Worm (Caenorhabditis elegans) whole organism, L1 larva: Measurements from ENCODE around the gene fbxa-95.

Experiments used
- C34B4.2 ChIP-seq: sonication (generic microtip); optimal IDR thresholded peaks from 2 replicates; lab custom pipeline; 2017; ENCODE audit warnings: mild to moderate bottlenecking, missing genetic modification characterization, missing compliant biosample characterization
- F16B12.6 ChIP-seq: fragments of 150-350 bp; optimal IDR thresholded peaks from 2 replicates; lab custom pipeline; 2014; ENCODE audit warnings: missing biosample characterization, missing genetic modification characterization
- alr-1 ChIP-seq: fragments of 200-800 bp; sonication (Bioruptor generic); optimal IDR thresholded peaks from 2 replicates; lab custom pipeline; 2018; ENCODE audit warnings: borderline replicate concordance, mild to moderate bottlenecking, missing genetic modification characterization, missing compliant biosample characterization
- blmp-1 ChIP-seq: fragments of 150-350 bp; optimal IDR thresholded peaks from 2 replicates; lab custom pipeline; 2014; ENCODE audit warnings: missing biosample characterization, missing genetic modification characterization
- ceh-82 ChIP-seq, 3 experiments: fragments of 150-350 bp in 1 of 3; sonication (generic microtip) in 2 of 3; optimal IDR thresholded peaks; 2 replicates each; lab custom pipeline; 2014 to 2017; ENCODE audit warnings: missing biosample characterization in 3 of 3, missing genetic modification characterization in 3 of 3
- ceh-88 ChIP-seq: fragments of 200-800 bp; sonication (Bioruptor generic); IDR thresholded peaks from 2 replicates; pipeline ENCODE4 v1.3.6; 2022; ENCODE audit warnings: missing genetic modification characterization, missing compliant biosample characterization
- efl-1 ChIP-seq, 4 experiments: fragments of 150-350 bp; optimal IDR thresholded peaks in 3 of 4; peaks in 1 of 4; 1 replicate in 1 of 4; 2 replicates in 3 of 4; lab custom pipeline; 2014; ENCODE audit warnings: missing biosample characterization in 2 of 4, missing genetic modification characterization in 2 of 4, missing genetic modification reagents in 2 of 4
- egl-13 ChIP-seq: sonication (generic microtip); optimal IDR thresholded peaks from 2 replicates; lab custom pipeline; 2016; ENCODE audit warnings: missing genotype, missing genetic modification reagents, missing genetic modification characterization, missing compliant biosample characterization
- elt-3 ChIP-seq, 6 experiments: fragments of 150-350 bp in 1 of 6; sonication (generic microtip); optimal IDR thresholded peaks; 2 replicates each; lab custom pipeline; 2017 to 2018; ENCODE audit warnings: missing biosample characterization in 6 of 6, missing genetic modification characterization in 6 of 6, inconsistent platforms in 1 of 6
- ets-5 ChIP-seq: fragments of 200-800 bp; sonication (Bioruptor generic); IDR thresholded peaks from 2 replicates; pipeline ENCODE4 v1.3.6; 2022; ENCODE audit warnings: missing genetic modification characterization, missing compliant biosample characterization
- fkh-10 ChIP-seq: sonication (generic microtip); optimal IDR thresholded peaks from 2 replicates; lab custom pipeline; 2017; ENCODE audit warnings: missing biosample characterization, missing genetic modification reagents, missing genetic modification characterization
- fos-1 ChIP-seq: fragments of 150-350 bp; optimal IDR thresholded peaks from 2 replicates; lab custom pipeline; 2014; ENCODE audit warnings: missing biosample characterization, missing genetic modification characterization
- hlh-4 ChIP-seq: sonication (generic microtip); optimal IDR thresholded peaks from 2 replicates; lab custom pipeline; 2016; ENCODE audit warnings: mild to moderate bottlenecking, missing genetic modification characterization, missing compliant biosample characterization
- irx-1 ChIP-seq: sonication (generic microtip); optimal IDR thresholded peaks from 2 replicates; lab custom pipeline; 2016; ENCODE audit warnings: missing genetic modification characterization, missing compliant biosample characterization
- isw-1 ChIP-seq: fragments of 200-800 bp; sonication (Bioruptor generic); IDR thresholded peaks from 2 replicates; pipeline ENCODE4 v1.3.6; 2022; ENCODE audit warnings: missing genetic modification characterization, missing compliant biosample characterization
- jun-1 ChIP-seq: fragments of 150-350 bp; optimal IDR thresholded peaks from 2 replicates; lab custom pipeline; 2014; ENCODE audit warnings: missing biosample characterization, missing genetic modification reagents, missing genetic modification characterization
- lin-15B ChIP-seq: fragments of 150-350 bp; sonication (generic microtip); optimal IDR thresholded peaks from 3 replicates; lab custom pipeline; 2014; ENCODE audit warnings: missing biosample characterization, missing genetic modification characterization
- lin-39 ChIP-seq: fragments of 150-350 bp; optimal IDR thresholded peaks from 2 replicates; lab custom pipeline; 2014; ENCODE audit warnings: missing biosample characterization, missing genetic modification reagents, missing genetic modification characterization
- lsy-2 ChIP-seq, 2 experiments: fragments of 150-350 bp; optimal IDR thresholded peaks; 2 replicates each; lab custom pipeline; 2014; ENCODE audit warnings: missing biosample characterization in 2 of 2, missing genetic modification characterization in 2 of 2
- mdl-1 ChIP-seq, 2 experiments: fragments of 150-350 bp; optimal IDR thresholded peaks; 2 replicates each; lab custom pipeline; 2014 to 2017; ENCODE audit warnings: missing biosample characterization in 2 of 2, missing genetic modification characterization in 2 of 2, inconsistent platforms in 1 of 2
- mef-2 ChIP-seq: fragments of 150-350 bp; optimal IDR thresholded peaks from 2 replicates; lab custom pipeline; 2014; ENCODE audit warnings: missing biosample characterization, missing genetic modification characterization
- mep-1 ChIP-seq: fragments of 150-350 bp; optimal IDR thresholded peaks from 2 replicates; lab custom pipeline; 2014; ENCODE audit warnings: missing biosample characterization, missing genetic modification characterization
- nhr-12 ChIP-seq: sonication (generic microtip); optimal IDR thresholded peaks from 2 replicates; lab custom pipeline; 2017; ENCODE audit warnings: missing biosample characterization, missing genetic modification characterization
- nhr-19 ChIP-seq: fragments of 200-800 bp; sonication (Bioruptor generic); conservative IDR thresholded peaks from 2 replicates; pipeline ENCODE4 v1.3.6; 2022; ENCODE audit warnings: missing genetic modification characterization, missing compliant biosample characterization
- nhr-71 ChIP-seq: sonication (generic microtip); optimal IDR thresholded peaks from 2 replicates; lab custom pipeline; 2016; ENCODE audit warnings: mild to moderate bottlenecking, missing genetic modification characterization, moderate library complexity, missing compliant biosample characterization
- nhr-77 ChIP-seq: fragments of 150-350 bp; optimal IDR thresholded peaks from 2 replicates; lab custom pipeline; 2014; ENCODE audit warnings: missing biosample characterization, missing genetic modification characterization
- nhr-85 ChIP-seq: sonication (generic microtip); peaks from one replicate; lab custom pipeline; 2016; ENCODE audit warnings: missing genetic modification characterization, inconsistent platforms, missing compliant biosample characterization
- pag-3 ChIP-seq: sonication (generic microtip); optimal IDR thresholded peaks from 2 replicates; lab custom pipeline; 2017; ENCODE audit warnings: missing genetic modification characterization, mild to moderate bottlenecking, missing compliant biosample characterization, antibody characterized with exemption, borderline replicate concordance; ENCODE audit not compliant: insufficient read depth
- snu-23 ChIP-seq: sonication (generic microtip); optimal IDR thresholded peaks from 2 replicates; lab custom pipeline; 2016; ENCODE audit warnings: missing genetic modification characterization, missing compliant biosample characterization
- sup-37 ChIP-seq: fragments of 200-800 bp; sonication (Bioruptor generic); optimal IDR thresholded peaks from 2 replicates; lab custom pipeline; 2018; ENCODE audit warnings: mild to moderate bottlenecking, missing genetic modification characterization, missing compliant biosample characterization
- unc-62 ChIP-seq: fragments of 150-350 bp; optimal IDR thresholded peaks from 2 replicates; lab custom pipeline; 2014; ENCODE audit warnings: missing biosample characterization, missing genetic modification reagents, missing genetic modification characterization
- unc-98 ChIP-seq: fragments of 200-800 bp; sonication (Bioruptor generic); IDR thresholded peaks from 2 replicates; pipeline ENCODE4 v1.3.6; 2022; ENCODE audit warnings: missing genetic modification characterization, missing compliant biosample characterization
- xbp-1 ChIP-seq: sonication (generic microtip); optimal IDR thresholded peaks from 2 replicates; lab custom pipeline; 2016; ENCODE audit warnings: missing genetic modification characterization, missing compliant biosample characterization
- zag-1 ChIP-seq: fragments of 150-350 bp; optimal IDR thresholded peaks from 2 replicates; lab custom pipeline; 2014; ENCODE audit warnings: missing biosample characterization, missing genetic modification characterization
- zip-4 ChIP-seq: fragments of 200-800 bp; sonication (Bioruptor generic); optimal IDR thresholded peaks from 2 replicates; lab custom pipeline; 2018; ENCODE audit warnings: mild to moderate bottlenecking, missing genetic modification characterization, moderate library complexity, missing compliant biosample characterization
- ztf-11 ChIP-seq, 2 experiments: sonication (generic microtip); optimal IDR thresholded peaks; 2 replicates each; lab custom pipeline; 2016 to 2017; ENCODE audit warnings: missing genetic modification characterization in 2 of 2, missing biosample characterization in 1 of 2, missing compliant biosample characterization in 1 of 2

fbxa-95 gene

ce11 chrV:15536320-15536719 is 35.0 kb upstream of the fbxa-95 start, which contains the start of gene F21A3.4:
Gene F21A3.4 (plus strand): TSS chrV:15536620.
- no peak for TF ChIP-seq efl-1 (optimal IDR thresholded peaks at IDR 0.05; lab: Kevin White, UChicago)
- TF ChIP-seq efl-1 (GFP tag; optimal IDR thresholded peaks at IDR 0.05 in 1 of 2; lab: Kevin White, UChicago): peak in 1 of 2 experiments; percentile 59
- TF ChIP-seq sup-37 (GFP tag; lab: Kevin White, UChicago): no peak

ce11 chrV:15537923-15538322 is 33.4 kb upstream of the fbxa-95 start, which contains the start of gene prde-1:
Gene prde-1 (plus strand): TSS chrV:15538244.
- TF ChIP-seq unc-98 (GFP tag; lab: Robert Waterston, UW) (no peak), zag-1 (tag; lab: Kevin White, UChicago) (no peak), elt-3 (tag; optimal IDR thresholded peaks at IDR 0.05; lab: Kevin White, UChicago) (no peak), jun-1 (tag; lab: Kevin White, UChicago) (no peak), zip-4 (GFP tag; lab: Kevin White, UChicago) (no peak), mep-1 (no peak), isw-1 (GFP tag; lab: Robert Waterston, UW) (no peak), mef-2 (tag; lab: Kevin White, UChicago) (no peak), ceh-82 (tag; optimal IDR thresholded peaks at IDR 0.05; lab: Kevin White, UChicago) (no peak), blmp-1 (tag; lab: Kevin White, UChicago) (no peak), F16B12.6 (no peak), unc-62 (no peak), nhr-19 (GFP tag; lab: Robert Waterston, UW) (no peak), snu-23 (GFP tag; lab: Kevin White, UChicago) (no peak), lin-39 (tag; lab: Kevin White, UChicago) (no peak), C34B4.2 (tag; lab: Kevin White, UChicago) (no peak), sup-37 (GFP tag; lab: Kevin White, UChicago) (no peak)

ce11 chrV:15543252-15543651 is 28.0 kb upstream of the fbxa-95 start:
- TF ChIP-seq hlh-4 (tag; lab: Kevin White, UChicago): no peak
- TF ChIP-seq C34B4.2 (tag; lab: Kevin White, UChicago): no peak
- TF ChIP-seq alr-1 (tag; lab: Kevin White, UChicago): no peak
- no peak for TF ChIP-seq xbp-1 (tag; lab: Kevin White, UChicago)
- no peak for TF ChIP-seq unc-98 (GFP tag; lab: Robert Waterston, UW)
- no peak for TF ChIP-seq lin-15B
- TF ChIP-seq pag-3 (tag; lab: Kevin White, UChicago): no peak
- TF ChIP-seq irx-1: no peak
- no peak for TF ChIP-seq nhr-85 (tag; lab: Kevin White, UChicago)
- no peak for TF ChIP-seq ceh-88 (GFP tag; lab: Robert Waterston, UW)
- TF ChIP-seq nhr-71 (tag; lab: Kevin White, UChicago): no peak
- TF ChIP-seq lsy-2 (tag; optimal IDR thresholded peaks at IDR 0.05; lab: Kevin White, UChicago): no peak
- no peak for TF ChIP-seq fkh-10

ce11 chrV:15544898-15545297 is 26.4 kb upstream of the fbxa-95 start, which contains the start of gene glb-14:
Gene glb-14 (minus strand): TSS chrV:15544994.
- TF ChIP-seq pag-3 (tag; lab: Kevin White, UChicago): no peak
- TF ChIP-seq mdl-1 (tag; optimal IDR thresholded peaks at IDR 0.05; lab: Kevin White, UChicago): no peak
- TF ChIP-seq ztf-11 (tag; optimal IDR thresholded peaks at IDR 0.05; lab: Kevin White, UChicago): no peak
- no peak for TF ChIP-seq fos-1 (tag; lab: Kevin White, UChicago)
- no peak for TF ChIP-seq nhr-77 (tag; lab: Kevin White, UChicago)
- TF ChIP-seq ets-5: no peak
- no peak for TF ChIP-seq nhr-12
- TF ChIP-seq egl-13 (tag; lab: Kevin White, UChicago): no peak
